Worm (Caenorhabditis elegans): ENCODE results near the gene nhr-58.

The nhr-58 gene

DNA sequence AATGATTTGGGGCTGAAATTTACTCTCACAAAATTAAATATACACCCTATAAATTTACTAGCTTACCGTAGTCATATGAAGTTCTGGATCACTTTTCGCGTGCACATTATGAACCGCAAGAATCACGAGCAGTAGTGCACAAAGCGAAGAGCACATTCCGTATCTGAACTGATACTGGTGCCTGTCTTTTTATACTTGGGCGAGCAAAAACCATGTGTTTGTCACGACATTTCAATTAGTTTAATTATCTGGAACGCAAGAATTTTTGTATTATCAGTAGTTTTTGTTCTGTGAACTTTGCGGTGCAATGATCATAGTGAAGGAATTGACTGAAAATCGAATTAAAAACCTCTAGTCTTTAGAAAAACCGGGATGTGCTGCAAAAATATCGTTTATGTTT, 8.0 kb upstream of the nhr-58 start, which contains the start of gene lipl-3:
Gene lipl-3 (minus strand): TSS at position 161 of the 400 bp plus-strand sequence.
- TF ChIP-seq sma-9 (GFP tag; optimal IDR thresholded peaks at IDR 0.05) (peak; percentile 10), sma-9 (tag; optimal IDR thresholded peaks at IDR 0.05) (no peak), nhr-129 (tag; optimal IDR thresholded peaks at IDR 0.05) (no peak), nhr-21 (tag; optimal IDR thresholded peaks at IDR 0.05) (no peak), mab-5 (tag; optimal IDR thresholded peaks at IDR 0.05) (no peak), ama-1 (optimal IDR thresholded peaks at IDR 0.05) (no peak), snpc-4 (tag; optimal IDR thresholded peaks at IDR 0.05) (no peak), mdl-1 (tag; optimal IDR thresholded peaks at IDR 0.05) (no peak)

DNA sequence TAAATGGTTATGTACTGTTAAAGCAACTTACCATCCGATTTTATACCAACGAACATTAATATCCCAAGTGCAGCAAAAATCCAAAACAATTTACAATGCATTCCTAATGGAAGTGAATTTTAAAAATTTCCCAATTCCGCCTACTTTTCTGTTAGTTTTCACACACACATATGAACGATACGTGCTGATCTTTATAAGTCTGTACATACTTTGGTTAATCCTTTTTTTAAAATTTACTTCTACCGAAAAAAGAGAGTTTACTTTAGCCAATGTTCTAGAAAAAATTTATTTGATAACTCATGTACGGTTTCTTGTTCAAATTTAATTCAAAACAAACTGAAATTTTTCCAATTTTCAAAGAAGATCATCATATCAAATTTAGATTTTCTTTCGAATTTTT, 7.0 kb upstream of the nhr-58 start, which contains the start of gene R11G11.16:
Gene R11G11.16 (minus strand): TSS at position 101 of the 400 bp plus-strand sequence.
- TF ChIP-seq elt-3 (tag; optimal IDR thresholded peaks at IDR 0.05) (no peak), ZK546.5 (tag; optimal IDR thresholded peaks at IDR 0.05) (no peak), nhr-21 (tag; optimal IDR thresholded peaks at IDR 0.05) (no peak), lin-13 (GFP tag; optimal IDR thresholded peaks at IDR 0.05) (no peak), mbf-1 (tag; optimal IDR thresholded peaks at IDR 0.05) (no peak), ztf-1 (GFP tag; conservative IDR thresholded peaks at IDR 0.05) (no peak), ceh-16 (tag; optimal IDR thresholded peaks at IDR 0.05) (no peak), egl-27 (tag; optimal IDR thresholded peaks at IDR 0.05) (no peak)

DNA sequence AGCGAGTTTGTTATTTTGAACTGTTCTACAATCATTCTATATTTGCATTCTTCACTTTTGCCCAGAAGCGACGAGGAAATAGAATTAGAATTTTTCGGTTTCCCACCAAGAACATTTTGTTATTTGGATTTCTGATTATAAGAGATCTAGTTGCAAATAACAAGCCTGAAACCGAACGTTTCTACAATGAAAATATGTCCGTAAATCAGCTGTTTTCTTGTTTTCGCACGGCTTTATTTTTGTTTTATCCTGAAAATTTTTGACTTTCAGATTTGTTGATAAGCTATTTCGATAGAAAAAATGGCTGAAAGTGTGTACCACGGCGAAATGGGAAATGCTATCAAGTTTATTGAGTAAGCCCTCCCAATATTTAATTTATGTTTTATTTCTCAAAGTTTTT, 4.5 kb upstream of the nhr-58 start, which contains the start of gene srw-108:
Gene srw-108 (plus strand): TSS at position 301 of the 400 bp plus-strand sequence.
- TF ChIP-seq nhr-12 (tag; optimal IDR thresholded peaks at IDR 0.05): no peak
- TF ChIP-seq nhr-25 (tag; optimal IDR thresholded peaks at IDR 0.05): no peak
- no peak for TF ChIP-seq elt-1 (tag; optimal IDR thresholded peaks at IDR 0.05)
- no peak for TF ChIP-seq ZK546.5 (tag; optimal IDR thresholded peaks at IDR 0.05)
- TF ChIP-seq snpc-4 (tag; optimal IDR thresholded peaks at IDR 0.05): no peak
- TF ChIP-seq lin-39 (tag; optimal IDR thresholded peaks at IDR 0.05): no peak
- TF ChIP-seq nhr-129 (tag; optimal IDR thresholded peaks at IDR 0.05): no peak
- TF ChIP-seq peb-1 (tag; optimal IDR thresholded peaks at IDR 0.05): no peak
- TF ChIP-seq Y55F3AM.14 (GFP tag; optimal IDR thresholded peaks at IDR 0.05): no peak
- TF ChIP-seq sma-3 (GFP tag; optimal IDR thresholded peaks at IDR 0.05): no peak

DNA sequence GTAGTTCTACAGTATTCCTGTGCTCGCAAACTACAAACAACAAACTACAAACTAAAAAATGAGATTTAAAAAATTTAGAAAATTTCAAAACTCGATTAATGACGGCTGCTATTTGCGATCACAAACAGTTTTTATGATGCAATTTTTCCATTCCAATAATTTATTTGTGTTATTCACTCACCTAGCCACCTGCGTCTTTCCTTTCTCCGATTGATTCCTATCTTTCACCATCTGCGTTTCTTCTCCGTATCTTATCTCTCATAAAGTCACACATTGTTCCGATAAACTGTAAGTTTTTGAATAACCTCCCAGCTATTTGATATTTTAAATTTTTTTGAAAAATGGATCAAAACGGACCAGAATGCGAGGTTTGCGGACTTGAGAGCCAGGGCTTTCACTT, 2.1 kb downstream of the nhr-58 start, which contains the start of gene nhr-132:
Gene nhr-132 (plus strand): TSS at position 271 of the 400 bp plus-strand sequence.
- TF ChIP-seq lsy-2 (tag; optimal IDR thresholded peaks at IDR 0.05): peak in 1 of 2 experiments; percentile 38
- TF ChIP-seq sma-3 (GFP tag; optimal IDR thresholded peaks at IDR 0.05): peak; percentile 21
- TF ChIP-seq unc-62 (GFP tag; optimal IDR thresholded peaks at IDR 0.05): no peak
- peak; percentile 91 for TF ChIP-seq nhr-129 (tag; optimal IDR thresholded peaks at IDR 0.05)
- no peak for TF ChIP-seq dmd-4 (tag; optimal IDR thresholded peaks at IDR 0.05)
- peak; percentile 20 for TF ChIP-seq C34F6.9 (tag; optimal IDR thresholded peaks at IDR 0.05)
- peak; percentile 37 for TF ChIP-seq fos-1 (tag; optimal IDR thresholded peaks at IDR 0.05)
- TF ChIP-seq nhr-25 (tag; optimal IDR thresholded peaks at IDR 0.05): peak; percentile 48
- peak; percentile 32 for TF ChIP-seq gmeb-1 (tag; optimal IDR thresholded peaks at IDR 0.05)
- TF ChIP-seq nhr-12 (tag; optimal IDR thresholded peaks at IDR 0.05): no peak
- peak; percentile 29 for TF ChIP-seq crh-2 (tag; optimal IDR thresholded peaks at IDR 0.05)
- TF ChIP-seq ztf-4 (tag; optimal IDR thresholded peaks at IDR 0.05): no peak
- TF ChIP-seq sma-9 (GFP tag; optimal IDR thresholded peaks at IDR 0.05): peak; percentile 88
- TF ChIP-seq sma-9 (tag; optimal IDR thresholded peaks at IDR 0.05): no peak
- TF ChIP-seq F13H6.1 (tag; optimal IDR thresholded peaks at IDR 0.05): peak; percentile 27

DNA sequence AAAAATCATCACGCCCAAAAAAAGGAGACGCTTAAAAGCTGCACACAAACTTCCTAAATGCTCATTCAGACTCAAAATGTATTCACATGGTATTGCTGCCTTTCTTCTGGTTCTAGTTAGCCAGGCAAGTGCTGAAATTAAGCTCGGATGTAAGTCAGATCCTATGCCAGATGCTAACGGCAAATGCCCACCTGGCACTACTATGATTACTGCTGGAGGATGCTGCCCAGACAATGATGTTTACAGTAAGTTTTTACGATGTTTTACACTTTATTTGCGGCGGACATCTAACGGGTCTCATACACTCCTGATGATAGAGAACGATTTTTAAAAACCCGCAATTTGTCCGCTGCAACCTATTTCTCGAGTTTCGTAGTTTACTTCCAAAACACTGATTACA, 4.5 kb downstream of the nhr-58 start, which contains the start of gene C14C6.5:
Gene C14C6.5 (plus strand): TSS at position 58 of the 400 bp plus-strand sequence.
- TF ChIP-seq C34F6.9 (tag; optimal IDR thresholded peaks at IDR 0.05) (no peak), lin-39 (tag; optimal IDR thresholded peaks at IDR 0.05) (no peak), ceh-16 (tag; optimal IDR thresholded peaks at IDR 0.05) (no peak), nhr-129 (tag; optimal IDR thresholded peaks at IDR 0.05) (no peak), nhr-10 (tag; optimal IDR thresholded peaks at IDR 0.05) (no peak), Y55F3AM.14 (GFP tag; optimal IDR thresholded peaks at IDR 0.05) (no peak), mbf-1 (tag; optimal IDR thresholded peaks at IDR 0.05) (no peak), elt-3 (tag; optimal IDR thresholded peaks at IDR 0.05) (no peak), nhr-23 (tag; optimal IDR thresholded peaks at IDR 0.05) (no peak), elt-1 (tag; optimal IDR thresholded peaks at IDR 0.05) (no peak), mdl-1 (tag; optimal IDR thresholded peaks at IDR 0.05) (no peak)
